Fruit fly (Drosophila melanogaster) whole organism, embryonic: ENCODE measurements around the gene CG32647.

Experiments used
- Ada2b ChIP-seq: fragments of 200-800 bp; sonication (Bioruptor generic); IDR thresholded peaks from 2 replicates; pipeline ENCODE4 v1.3.6; 2022; ENCODE audit warnings: missing biosample characterization, missing genetic modification characterization
- BEAF-32 ChIP-seq: fragments of 200-800 bp; sonication (Bioruptor generic); optimal IDR thresholded peaks from 3 replicates; lab custom pipeline; 2017; ENCODE audit warnings: missing biosample characterization, missing genetic modification characterization, mild to moderate bottlenecking, moderate library complexity, missing genetic modification reagents
- CG14050 ChIP-seq: fragments of 200-800 bp; sonication (Bioruptor generic); IDR thresholded peaks from 3 replicates; pipeline ENCODE4 v1.3.6; 2022; ENCODE audit warnings: missing biosample characterization, missing genetic modification characterization
- CG14860 ChIP-seq: fragments of 200-800 bp; sonication (Bioruptor generic); IDR thresholded peaks from 3 replicates; pipeline ENCODE4 v1.3.6; 2022; ENCODE audit warnings: missing biosample characterization, missing genetic modification characterization; ENCODE audit not compliant: partially characterized antibody
- CG16779 ChIP-seq: fragments of 200-800 bp; sonication (Bioruptor generic); IDR thresholded peaks from 2 replicates; pipeline ENCODE4 v1.3.6; 2022; ENCODE audit warnings: missing biosample characterization, missing genetic modification characterization
- CG17186 ChIP-seq: fragments of 200-800 bp; sonication (Bioruptor generic); optimal IDR thresholded peaks from 3 replicates; lab custom pipeline; 2017; ENCODE audit warnings: missing biosample characterization, missing genetic modification reagents, missing genetic modification characterization
- CG17829 ChIP-seq: fragments of 200-800 bp; optimal IDR thresholded peaks from 2 replicates; lab custom pipeline; 2019; ENCODE audit warnings: missing biosample characterization, mild to moderate bottlenecking, missing genetic modification characterization, moderate library complexity
- CG1792 ChIP-seq: fragments of 200-800 bp; sonication (Bioruptor generic); optimal IDR thresholded peaks from 2 replicates; lab custom pipeline; 2016; ENCODE audit warnings: missing biosample characterization, missing genetic modification characterization
- CG1832 ChIP-seq: fragments of 200-800 bp; sonication (Bioruptor generic); optimal IDR thresholded peaks from 2 replicates; lab custom pipeline; 2017; ENCODE audit warnings: missing biosample characterization, mild to moderate bottlenecking, missing genetic modification characterization, inconsistent platforms
- CG2116 ChIP-seq: fragments of 200-800 bp; sonication (Bioruptor generic); optimal IDR thresholded peaks from 3 replicates; lab custom pipeline; 2018; ENCODE audit warnings: missing biosample characterization, mild to moderate bottlenecking, missing genetic modification characterization
- CG30431 ChIP-seq: fragments of 200-800 bp; sonication (Bioruptor generic); optimal IDR thresholded peaks from 2 replicates; lab custom pipeline; 2017; ENCODE audit warnings: missing biosample characterization, missing genetic modification characterization
- CG31365 ChIP-seq: fragments of 200-800 bp; sonication (Bioruptor generic); optimal IDR thresholded peaks from 2 replicates; lab custom pipeline; 2018; ENCODE audit warnings: missing biosample characterization, mild to moderate bottlenecking, missing genetic modification characterization
- CG31441 ChIP-seq: fragments of 200-800 bp; sonication (Bioruptor generic); IDR thresholded peaks from 2 replicates; pipeline ENCODE4 v1.3.6; 2022; ENCODE audit warnings: missing biosample characterization, missing genetic modification characterization
- CG34224 ChIP-seq: fragments of 200-800 bp; sonication (Bioruptor generic); IDR thresholded peaks from 3 replicates; pipeline ENCODE4 v1.3.6; 2022; ENCODE audit warnings: missing biosample characterization, missing genetic modification characterization; ENCODE audit not compliant: partially characterized antibody
- CG34376 ChIP-seq: fragments of 200-800 bp; sonication (Bioruptor generic); optimal IDR thresholded peaks from 2 replicates; lab custom pipeline; 2018; ENCODE audit warnings: missing biosample characterization, mild to moderate bottlenecking, missing genetic modification characterization
- CG4424 ChIP-seq: fragments of 200-800 bp; sonication (Bioruptor generic); optimal IDR thresholded peaks from 3 replicates; lab custom pipeline; 2016; ENCODE audit warnings: missing biosample characterization, missing genetic modification characterization
- CG4617 ChIP-seq: fragments of 200-800 bp; sonication (Bioruptor generic); optimal IDR thresholded peaks from 3 replicates; lab custom pipeline; 2016; ENCODE audit warnings: missing biosample characterization, missing genetic modification characterization, borderline replicate concordance
- CG7928 ChIP-seq: fragments of 200-800 bp; sonication (Bioruptor generic); optimal IDR thresholded peaks from 2 replicates; lab custom pipeline; 2017; ENCODE audit warnings: missing biosample characterization, mild to moderate bottlenecking, missing genetic modification characterization
- CG9609 ChIP-seq: fragments of 200-800 bp; sonication (Bioruptor generic); optimal IDR thresholded peaks from 3 replicates; lab custom pipeline; 2016; ENCODE audit warnings: missing biosample characterization, missing genetic modification characterization
- CG9876 ChIP-seq: fragments of 200-800 bp; sonication (Bioruptor generic); optimal IDR thresholded peaks from 2 replicates; lab custom pipeline; 2016; ENCODE audit warnings: missing biosample characterization, missing genetic modification characterization
- Chrac-16 ChIP-seq: fragments of 200-800 bp; sonication (Bioruptor generic); optimal IDR thresholded peaks from 3 replicates; lab custom pipeline; 2016; ENCODE audit warnings: missing biosample characterization, missing genetic modification characterization
- Deaf1 ChIP-seq: fragments of 200-800 bp; optimal IDR thresholded peaks from 3 replicates; lab custom pipeline; 2019; ENCODE audit warnings: missing biosample characterization, mild to moderate bottlenecking, missing genetic modification characterization, moderate library complexity
- Dip3 ChIP-seq: fragments of 200-800 bp; sonication (Bioruptor generic); optimal IDR thresholded peaks from 3 replicates; lab custom pipeline; 2016; ENCODE audit warnings: missing biosample characterization, missing genetic modification characterization
- Hey ChIP-seq: fragments of 200-800 bp; sonication (Bioruptor generic); optimal IDR thresholded peaks from 3 replicates; lab custom pipeline; 2018; ENCODE audit warnings: missing biosample characterization, mild to moderate bottlenecking, missing genetic modification characterization
- Myb ChIP-seq: fragments of 200-800 bp; sonication (Bioruptor generic); optimal IDR thresholded peaks from 2 replicates; lab custom pipeline; 2016; ENCODE audit warnings: missing biosample characterization, missing genetic modification characterization
- Nf-YC ChIP-seq: fragments of 200-800 bp; optimal IDR thresholded peaks from 3 replicates; lab custom pipeline; 2019; ENCODE audit warnings: missing biosample characterization, mild to moderate bottlenecking, missing genetic modification characterization, moderate library complexity
- TFAM ChIP-seq: fragments of 200-800 bp; sonication (Bioruptor generic); optimal IDR thresholded peaks from 2 replicates; lab custom pipeline; 2017; ENCODE audit warnings: missing biosample characterization, missing genetic modification characterization, inconsistent platforms
- bbx ChIP-seq: fragments of 200-800 bp; sonication (Bioruptor generic); IDR thresholded peaks from 2 replicates; pipeline ENCODE4 v1.3.6; 2022; ENCODE audit warnings: missing biosample characterization, missing genetic modification characterization; ENCODE audit not compliant: partially characterized antibody
- bowl ChIP-seq: fragments of 200-800 bp; sonication (Bioruptor generic); IDR thresholded peaks from 2 replicates; pipeline ENCODE4 v1.3.6; 2022; ENCODE audit warnings: missing biosample characterization, missing genetic modification characterization
- chn ChIP-seq: fragments of 200-800 bp; sonication (Bioruptor generic); optimal IDR thresholded peaks from 2 replicates; lab custom pipeline; 2016; ENCODE audit warnings: missing biosample characterization, missing genetic modification characterization
- dan ChIP-seq: fragments of 200-800 bp; sonication (Bioruptor generic); IDR thresholded peaks from 2 replicates; pipeline ENCODE4 v1.3.6; 2022; ENCODE audit warnings: missing biosample characterization, missing genetic modification characterization
- dmrt99B ChIP-seq: fragments of 200-800 bp; sonication (Bioruptor generic); optimal IDR thresholded peaks from 2 replicates; lab custom pipeline; 2018; ENCODE audit warnings: missing biosample characterization, mild to moderate bottlenecking, missing genetic modification characterization, moderate library complexity
- dysf ChIP-seq: fragments of 200-800 bp; sonication (Bioruptor generic); IDR thresholded peaks from 3 replicates; pipeline ENCODE4 v1.3.6; 2022; ENCODE audit warnings: missing biosample characterization, missing genetic modification characterization
- eve ChIP-seq, 2 experiments: fragments of >200 bp; optimal IDR thresholded peaks; 2 replicates each; lab custom pipeline; 2017; ENCODE audit warnings: missing biosample characterization in 2 of 2, missing genetic modification characterization in 2 of 2
- fru ChIP-seq: fragments of >200 bp; optimal IDR thresholded peaks from 2 replicates; lab custom pipeline; 2017
- gcm2 ChIP-seq: fragments of 200-800 bp; sonication (Bioruptor generic); optimal IDR thresholded peaks from 2 replicates; lab custom pipeline; 2016; ENCODE audit warnings: missing biosample characterization, missing genetic modification characterization
- hbn ChIP-seq: fragments of 200-800 bp; sonication (Bioruptor generic); IDR thresholded peaks from 2 replicates; pipeline ENCODE4 v1.3.6; 2022; ENCODE audit warnings: missing biosample characterization, missing genetic modification characterization; ENCODE audit not compliant: partially characterized antibody
- jigr1 ChIP-seq: fragments of 200-800 bp; sonication (Bioruptor generic); IDR thresholded peaks from 3 replicates; pipeline ENCODE4 v1.3.6; 2022; ENCODE audit warnings: missing biosample characterization, missing genetic modification characterization
- klu ChIP-seq: fragments of 200-800 bp; sonication (Bioruptor generic); IDR thresholded peaks from 2 replicates; pipeline ENCODE4 v1.3.6; 2022; ENCODE audit warnings: missing biosample characterization, missing genetic modification characterization
- mld ChIP-seq: fragments of 200-800 bp; sonication (Bioruptor generic); IDR thresholded peaks from 3 replicates; pipeline ENCODE4 v1.3.6; 2022; ENCODE audit warnings: missing biosample characterization, missing genetic modification characterization; ENCODE audit not compliant: partially characterized antibody
- ro ChIP-seq: fragments of 200-800 bp; sonication (Bioruptor generic); IDR thresholded peaks from 2 replicates; pipeline ENCODE4 v1.3.6; 2022; ENCODE audit warnings: missing biosample characterization, missing genetic modification characterization
- row ChIP-seq: fragments of 200-800 bp; sonication (Bioruptor generic); IDR thresholded peaks from 3 replicates; pipeline ENCODE4 v1.3.6; 2022; ENCODE audit warnings: missing biosample characterization, missing genetic modification characterization
- sc ChIP-seq, 3 experiments: fragments of >200 bp in 2 of 3; fragments of 200-800 bp in 1 of 3; sonication (Bioruptor generic) in 1 of 3; optimal IDR thresholded peaks; 2 replicates in 2 of 3; 3 replicates in 1 of 3; lab custom pipeline; 2017; ENCODE audit warnings: mild to moderate bottlenecking in 1 of 3, missing biosample characterization in 1 of 3, missing genetic modification characterization in 1 of 3, missing genetic modification reagents in 1 of 3
- sisA ChIP-seq: fragments of 200-800 bp; sonication (Bioruptor generic); IDR thresholded peaks from 2 replicates; pipeline ENCODE4 v1.3.6; 2022; ENCODE audit warnings: missing biosample characterization, missing genetic modification characterization
- sr ChIP-seq: fragments of 200-800 bp; sonication (Bioruptor generic); IDR thresholded peaks from 3 replicates; pipeline ENCODE4 v1.3.6; 2022; ENCODE audit warnings: missing biosample characterization, missing genetic modification characterization
- tna ChIP-seq: fragments of 200-800 bp; sonication (Bioruptor generic); IDR thresholded peaks from 2 replicates; pipeline ENCODE4 v1.3.6; 2022; ENCODE audit warnings: missing biosample characterization, missing genetic modification characterization; ENCODE audit not compliant: partially characterized antibody
- zen2 ChIP-seq: fragments of 200-800 bp; sonication (Bioruptor generic); IDR thresholded peaks from 3 replicates; pipeline ENCODE4 v1.3.6; 2022; ENCODE audit warnings: missing biosample characterization, missing genetic modification characterization; ENCODE audit not compliant: partially characterized antibody
- zfh2 ChIP-seq: fragments of 200-800 bp; sonication (Bioruptor generic); optimal IDR thresholded peaks from 2 replicates; lab custom pipeline; 2016; ENCODE audit warnings: missing biosample characterization, missing genetic modification characterization

Gene CG32647

DNA sequence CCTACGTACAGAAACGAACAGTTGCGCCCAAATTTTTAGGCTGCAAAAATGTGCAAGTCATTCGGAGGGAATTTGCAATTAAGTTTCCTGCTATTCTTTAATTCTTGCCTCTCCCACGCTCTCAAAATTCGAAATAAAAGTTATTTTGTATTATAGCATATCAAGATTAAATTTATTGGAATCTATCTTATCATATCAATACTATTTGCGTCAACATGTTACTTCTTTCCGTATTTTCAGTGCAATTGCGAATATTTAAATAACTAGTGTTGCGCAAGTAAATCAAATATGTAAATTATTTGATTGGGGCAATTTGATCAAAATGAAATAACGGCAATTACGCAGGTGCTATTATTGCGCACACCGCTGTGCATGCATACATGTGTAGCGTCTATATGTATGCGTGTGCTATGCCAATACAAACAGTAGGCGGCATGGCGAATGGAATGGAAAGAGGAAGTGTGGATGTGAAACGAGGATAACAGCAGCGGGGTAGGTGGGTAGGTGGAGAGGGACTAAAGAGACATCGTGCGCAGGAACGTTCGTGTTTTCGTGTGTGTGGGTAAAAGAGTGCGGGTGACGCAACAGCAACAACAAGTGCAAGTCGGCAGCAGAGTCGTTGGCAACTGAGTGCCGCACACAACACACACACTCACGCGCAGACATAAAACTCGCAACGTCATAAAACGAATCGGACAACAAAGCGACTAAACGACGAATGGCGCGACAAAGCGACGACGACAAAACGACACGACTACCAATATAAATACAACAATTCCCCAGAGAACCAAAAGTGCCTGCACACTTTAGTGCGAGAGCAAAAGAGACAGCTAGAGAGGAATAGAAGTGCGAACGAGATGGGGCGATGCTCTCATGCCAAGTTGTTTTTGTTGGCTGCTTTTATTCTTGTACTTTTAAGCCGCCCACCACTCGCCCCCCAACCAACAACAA, 49.0 kb downstream of the CG32647 start (continued):
- TF ChIP-seq chn (GFP tag; lab: Kevin White, UChicago) (peak; percentile 91), CG34376 (GFP tag; lab: Kevin White, UChicago) (peak; percentile 94), ro (GFP tag; lab: Robert Waterston, UW) (no peak; the same call in 1 of the 2 replicates), mld (no peak), CG31441 (peak; percentile 87), row (peak; percentile 88), sc (optimal IDR thresholded peaks at IDR 0.05; lab: Kevin White, UChicago) (no peak), sc (GFP tag; optimal IDR thresholded peaks at IDR 0.05; lab: Kevin White, UChicago) (peak; percentile 96), CG30431 (GFP tag; lab: Kevin White, UChicago) (peak; percentile 93), TFAM (GFP tag; lab: Kevin White, UChicago) (peak; percentile 77), zen2 (GFP tag; lab: Robert Waterston, UW) (no peak), BEAF-32 (GFP tag; lab: Kevin White, UChicago) (peak; percentile 28), jigr1 (GFP tag; lab: Robert Waterston, UW) (peak; percentile 81; the same call in 2 of the 3 replicates), CG4617 (peak; percentile 80), CG17186 (GFP tag; lab: Kevin White, UChicago) (peak; percentile 80), sisA (GFP tag; lab: Robert Waterston, UW) (peak; percentile 83), gcm2 (GFP tag; lab: Kevin White, UChicago) (peak; percentile 79), CG34224 (GFP tag; lab: Robert Waterston, UW) (no peak), klu (no peak; the same call in none of the 2 replicates), Nf-YC (peak; percentile 81), CG14050 (peak; percentile 71; the same call in 2 of the 3 replicates), hbn (GFP tag; lab: Robert Waterston, UW) (no peak), CG9609 (GFP tag; lab: Kevin White, UChicago) (peak; percentile 85), Chrac-16 (GFP tag; lab: Kevin White, UChicago) (peak; percentile 95), Deaf1 (tag; lab: Kevin White, UChicago) (peak; percentile 85), eve (GFP tag; optimal IDR thresholded peaks at IDR 0.05; lab: Kevin White, UChicago) (peak in 1 of 2 experiments; percentile 99), CG9876 (GFP tag; lab: Kevin White, UChicago) (peak; percentile 74), CG1792 (GFP tag; lab: Kevin White, UChicago) (peak; percentile 79), bbx (GFP tag; lab: Robert Waterston, UW) (no peak), bowl (GFP tag; lab: Robert Waterston, UW) (no peak), tna (0 out of 2 replicates have a peak, but pooled peaks have one; percentile 44), dan (GFP tag; lab: Robert Waterston, UW) (no peak), zfh2 (peak; percentile 90), CG16779 (no peak), fru (lab: Kevin White, UChicago) (no peak), CG1832 (GFP tag; lab: Kevin White, UChicago) (peak; percentile 80), sr (GFP tag; lab: Robert Waterston, UW) (peak; percentile 64; the same call in 2 of the 3 replicates), CG14860 (GFP tag; lab: Robert Waterston, UW) (no peak), Ada2b (GFP tag; lab: Robert Waterston, UW) (peak; percentile 70; the same call in 1 of the 2 replicates), Dip3 (GFP tag; lab: Kevin White, UChicago) (peak; percentile 88), CG2116 (GFP tag; lab: Kevin White, UChicago) (peak; percentile 71), dysf (peak; percentile 91), Myb (peak; percentile 80), CG17829 (tag; lab: Kevin White, UChicago) (peak; percentile 93), CG4424 (peak; percentile 95), Hey (peak; percentile 57), CG7928 (GFP tag; lab: Kevin White, UChicago) (peak; percentile 74), dmrt99B (tag; lab: Kevin White, UChicago) (peak; percentile 96), CG31365 (tag; lab: Kevin White, UChicago) (peak; percentile 66)
